Worm (Caenorhabditis elegans): Measurements from ENCODE around the gene lron-4.

ce11 chrII:8071801-8072544 lies 40.0 kb downstream of the lron-4 start:
- TF ChIP-seq unc-62 (GFP tag; optimal IDR thresholded peaks at IDR 0.05 in 1 of 2) (peak in 1 of 2 experiments; percentile 99), unc-62 (tag; optimal IDR thresholded peaks at IDR 0.05) (no peak), R02D3.7 (tag; optimal IDR thresholded peaks at IDR 0.05) (no peak), mes-2 (tag; optimal IDR thresholded peaks at IDR 0.05; ENCODE audit: poor library complexity, severe bottlenecking) (no peak), Y75B8A.6 (GFP tag; IDR thresholded peaks at IDR 0.05) (no peak), ceh-62 (tag; optimal IDR thresholded peaks at IDR 0.05) (no peak)
